Fruit fly (Drosophila melanogaster): Measurements from ENCODE around the gene Dop1R2.
A peak's percentile ranks its signal among the peaks of the same experiment; 100 is the strongest.

Gene Dop1R2

DNA sequence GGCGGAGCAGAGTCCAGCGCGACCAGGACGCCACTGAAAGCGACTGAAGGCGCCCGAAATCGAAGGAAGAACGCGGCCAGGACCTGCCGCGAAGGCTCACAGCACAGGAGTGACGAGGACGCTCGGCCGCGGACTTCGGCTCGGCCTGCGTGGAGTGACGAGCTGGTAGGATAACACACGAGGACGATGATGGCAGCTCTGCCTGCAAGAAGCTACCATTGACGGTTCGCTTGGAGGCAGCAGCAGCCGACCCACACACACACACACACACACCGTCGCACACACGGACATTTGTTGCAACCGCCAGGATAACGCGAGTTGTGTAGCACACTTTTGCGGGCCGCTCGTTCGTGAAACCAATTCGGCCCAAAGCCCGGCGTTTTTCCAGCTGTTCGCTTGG is at the start of gene Dop1R2:
Gene Dop1R2, minus strand, starts transcription at position 35 of the 400 bp plus-strand sequence.
- TF ChIP-seq ss (GFP tag; optimal IDR thresholded peaks at IDR 0.05): no peak
- TF ChIP-seq fkh (GFP tag; optimal IDR thresholded peaks at IDR 0.05): no peak
- no peak for TF ChIP-seq CG8119 (GFP tag; IDR thresholded peaks at IDR 0.05)
- no peak for TF ChIP-seq lz (GFP tag; optimal IDR thresholded peaks at IDR 0.05)
- no peak for TF ChIP-seq CG1621 (tag; optimal IDR thresholded peaks at IDR 0.05)
- TF ChIP-seq CG11902 (GFP tag; optimal IDR thresholded peaks at IDR 0.05): no peak
- TF ChIP-seq salr (GFP tag; optimal IDR thresholded peaks at IDR 0.05): no peak
- TF ChIP-seq Eip75B (GFP tag; optimal IDR thresholded peaks at IDR 0.05): no peak
- TF ChIP-seq dsx (GFP tag; optimal IDR thresholded peaks at IDR 0.05; ENCODE audit: poor library complexity, severe bottlenecking): no peak
- no peak for TF ChIP-seq CG6854 (GFP tag; optimal IDR thresholded peaks at IDR 0.05)
- no peak for TF ChIP-seq fd59A (GFP tag; optimal IDR thresholded peaks at IDR 0.05)
- TF ChIP-seq CG31627 (GFP tag; optimal IDR thresholded peaks at IDR 0.05): no peak
- TF ChIP-seq CG16779 (tag; optimal IDR thresholded peaks at IDR 0.05): no peak
- TF ChIP-seq OdsH (GFP tag; optimal IDR thresholded peaks at IDR 0.05): no peak
- no peak for TF ChIP-seq net (GFP tag; optimal IDR thresholded peaks at IDR 0.05)

DNA sequence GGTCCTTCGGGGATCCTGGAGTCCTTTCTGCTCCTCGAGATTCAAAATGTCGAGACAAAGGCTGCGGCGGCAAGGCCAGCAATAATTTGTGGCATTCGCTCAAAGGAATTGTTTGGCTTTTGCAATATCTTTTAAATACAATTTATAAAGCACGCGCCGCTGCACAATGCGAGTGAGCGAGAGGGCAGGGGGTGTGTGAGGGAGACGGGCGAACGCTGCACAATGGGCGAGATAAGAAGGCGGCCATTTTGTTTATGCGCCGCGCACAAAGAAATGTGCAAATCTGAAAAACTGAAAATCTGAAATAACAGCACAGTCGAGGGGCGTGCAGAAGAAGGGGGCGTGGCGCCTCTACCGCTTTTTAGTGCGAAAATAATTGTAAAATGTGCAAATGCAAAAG is 48.5 kb upstream of the Dop1R2 start:
- peak; percentile 4 for TF ChIP-seq svp (GFP tag)
- TF ChIP-seq lz (GFP tag; optimal IDR thresholded peaks at IDR 0.05): no peak
- peak; percentile 55 for TF ChIP-seq Sox14 (GFP tag; optimal IDR thresholded peaks at IDR 0.05)
- TF ChIP-seq CG4318 (GFP tag; optimal IDR thresholded peaks at IDR 0.05): no peak

DNA sequence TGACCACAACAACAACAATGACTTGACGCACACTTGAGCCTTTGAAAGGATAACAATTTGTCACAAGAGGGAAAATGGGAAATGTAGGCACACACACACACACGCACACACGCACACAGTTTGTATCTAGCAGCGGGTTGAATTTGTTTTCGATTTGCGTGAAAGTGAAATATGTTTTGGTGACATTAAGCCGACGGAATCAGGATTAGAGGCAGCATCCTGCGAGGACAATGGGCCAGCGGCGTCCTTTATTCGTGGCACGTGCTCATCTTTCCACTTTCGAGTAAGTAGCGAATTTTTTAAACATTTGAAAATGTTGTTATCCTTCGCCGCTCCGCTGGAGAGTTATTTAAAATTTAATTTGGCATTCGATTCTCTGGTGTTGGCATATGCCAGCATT is 47.5 kb upstream of the Dop1R2 start:
- TF ChIP-seq Hr4 (GFP tag; optimal IDR thresholded peaks at IDR 0.05) (no peak), CG4318 (GFP tag; optimal IDR thresholded peaks at IDR 0.05) (no peak), CG9139 (GFP tag; optimal IDR thresholded peaks at IDR 0.05) (no peak), CG3032 (tag; optimal IDR thresholded peaks at IDR 0.05) (no peak), Met (GFP tag; optimal IDR thresholded peaks at IDR 0.05) (no peak), achi (GFP tag; optimal IDR thresholded peaks at IDR 0.05) (no peak), Smox (GFP tag; optimal IDR thresholded peaks at IDR 0.05) (no peak), ss (GFP tag; optimal IDR thresholded peaks at IDR 0.05) (no peak), CG8319 (GFP tag; optimal IDR thresholded peaks at IDR 0.05) (no peak), Eip78C (GFP tag) (no peak), CG6808 (GFP tag; optimal IDR thresholded peaks at IDR 0.05) (no peak), Gug (GFP tag; IDR thresholded peaks at IDR 0.05) (no peak), Sox102F (GFP tag; optimal IDR thresholded peaks at IDR 0.05) (no peak), CG6163 (GFP tag; IDR thresholded peaks at IDR 0.05) (no peak), CG3919 (GFP tag; optimal IDR thresholded peaks at IDR 0.05) (no peak), CG11902 (GFP tag; optimal IDR thresholded peaks at IDR 0.05) (no peak), topi (GFP tag; optimal IDR thresholded peaks at IDR 0.05) (no peak), CG1621 (tag; optimal IDR thresholded peaks at IDR 0.05) (no peak), CG10631 (GFP tag; optimal IDR thresholded peaks at IDR 0.05) (no peak)

DNA sequence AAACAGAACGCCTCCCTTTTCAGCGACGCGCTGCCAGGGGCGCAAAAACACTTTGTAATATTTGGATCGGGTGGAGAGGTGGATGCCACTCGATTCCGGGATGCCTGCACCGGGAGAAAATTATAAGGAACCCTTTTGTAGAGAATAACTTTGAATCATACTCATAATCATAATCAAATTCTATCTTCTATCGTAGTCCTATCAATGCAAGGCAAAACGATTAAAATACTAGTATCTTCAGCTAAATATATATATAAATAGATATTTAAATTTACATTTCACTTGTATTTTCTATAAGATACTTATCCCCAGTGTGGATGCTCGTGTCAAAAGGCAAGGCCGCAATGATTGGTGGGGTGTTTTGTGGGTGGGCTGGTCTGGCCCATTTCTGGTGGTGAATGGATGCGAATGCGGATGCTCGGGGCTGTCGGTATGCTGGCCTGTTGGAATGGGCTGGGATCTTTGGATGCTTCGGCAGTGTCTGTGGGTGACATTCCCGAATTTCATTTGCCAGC is 46.1 kb upstream of the Dop1R2 start:
- TF ChIP-seq CG11902 (GFP tag; optimal IDR thresholded peaks at IDR 0.05): no peak

DNA sequence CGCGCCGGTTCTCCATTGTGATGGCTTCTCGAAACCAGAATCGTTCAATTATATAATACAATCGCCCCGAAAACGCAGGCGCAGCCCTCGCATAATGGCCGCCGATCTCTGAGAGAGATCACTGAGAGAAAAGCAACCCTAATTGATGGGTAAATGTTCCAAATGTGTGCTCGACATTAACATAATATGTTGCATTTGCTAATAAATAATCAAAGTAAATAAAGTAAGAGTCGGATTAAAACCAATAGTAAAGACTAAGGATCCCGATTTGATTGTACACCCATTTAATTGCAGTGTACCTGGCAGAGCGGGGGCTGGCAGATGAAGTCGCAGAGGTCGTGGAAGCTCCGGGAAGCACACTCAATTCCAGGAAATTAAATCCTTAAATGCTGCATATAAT is 44.8 kb upstream of the Dop1R2 start:
- TF ChIP-seq CG3919 (GFP tag; optimal IDR thresholded peaks at IDR 0.05) (peak; percentile 9), cyc (GFP tag; optimal IDR thresholded peaks at IDR 0.05) (peak; percentile 45), eg (GFP tag; IDR thresholded peaks at IDR 0.05) (no peak), lz (GFP tag; optimal IDR thresholded peaks at IDR 0.05) (peak; percentile 27), topi (GFP tag; optimal IDR thresholded peaks at IDR 0.05) (peak; percentile 29), ss (GFP tag; optimal IDR thresholded peaks at IDR 0.05) (no peak), CG3032 (tag; optimal IDR thresholded peaks at IDR 0.05) (no peak), Met (GFP tag; optimal IDR thresholded peaks at IDR 0.05) (peak; percentile 40)
